Worm (Caenorhabditis elegans) whole organism, midembryonic: ENCODE results near the gene pde-3.
"Not testable (repeated sequence)": the region's sequence is repeated elsewhere in the genome, so short reads cannot be mapped to it uniquely, and the experiment has no call there.

Experiments used
- flt-1 ChIP-seq: fragments of 200-800 bp; sonication (Bioruptor generic); IDR thresholded peaks from 2 replicates; pipeline ENCODE4 v1.3.6; 2022; ENCODE audit warnings: missing genetic modification characterization, missing compliant biosample characterization
- klf-2 ChIP-seq: fragments of 200-800 bp; sonication (Bioruptor generic); conservative IDR thresholded peaks from 2 replicates; pipeline ENCODE4 v1.3.6; 2022; ENCODE audit warnings: missing genetic modification reagents, missing genetic modification characterization, missing compliant biosample characterization
- med-1 ChIP-seq: sonication (generic microtip); optimal IDR thresholded peaks from 2 replicates; lab custom pipeline; 2017; ENCODE audit warnings: missing genetic modification characterization, mild to moderate bottlenecking, missing compliant biosample characterization, antibody characterized with exemption, missing genetic modification reagents; ENCODE audit not compliant: insufficient read depth

Gene pde-3

ce11 chrII:14992598-14992997, 73.1 kb downstream of the pde-3 start, which contains the start of gene Y53F4B.7:
TSS of gene Y53F4B.7 (plus strand) at chrII:14992898.
- TF ChIP-seq flt-1; klf-2 (GFP tag; lab: Robert Waterston, UW); med-1 (GFP tag; lab: Kevin White, UChicago): not testable (repeated sequence)
